Fruit fly (Drosophila melanogaster): ENCODE measurements around the gene Arglu1.

Arglu1 gene

dm6 chr2L:9947265-9947664 lies 9.3 kb upstream of the Arglu1 start, which contains the start of gene CG5853 (continued):
- TF ChIP-seq da (GFP tag; optimal IDR thresholded peaks at IDR 0.05) (no peak), HmgD (GFP tag; optimal IDR thresholded peaks at IDR 0.05) (no peak), CG34376 (GFP tag; optimal IDR thresholded peaks at IDR 0.05) (peak; percentile 63), Pdp1 (GFP tag; optimal IDR thresholded peaks at IDR 0.05) (no peak), peb (GFP tag; IDR thresholded peaks at IDR 0.05) (no peak), CrebB (tag; optimal IDR thresholded peaks at IDR 0.05) (peak; percentile 0), ssp (GFP tag; IDR thresholded peaks at IDR 0.05) (no peak), C15 (GFP tag; IDR thresholded peaks at IDR 0.05) (no peak), jing (GFP tag; optimal IDR thresholded peaks at IDR 0.05) (no peak), CG18011 (GFP tag; optimal IDR thresholded peaks at IDR 0.05) (no peak), br (optimal IDR thresholded peaks at IDR 0.05) (no peak), ab (GFP tag; optimal IDR thresholded peaks at IDR 0.05) (no peak), CG43689 (GFP tag; IDR thresholded peaks at IDR 0.05) (no peak), CG15514 (GFP tag; optimal IDR thresholded peaks at IDR 0.05) (peak; percentile 25), ap (GFP tag; IDR thresholded peaks at IDR 0.05) (no peak), unpg (GFP tag; optimal IDR thresholded peaks at IDR 0.05) (no peak), CG2889 (GFP tag; IDR thresholded peaks at IDR 0.05) (no peak), CG5180 (GFP tag; optimal IDR thresholded peaks at IDR 0.05) (no peak), CG11456 (GFP tag; IDR thresholded peaks at IDR 0.05) (no peak), sisA (GFP tag; IDR thresholded peaks at IDR 0.05) (no peak), Mrtf (GFP tag; IDR thresholded peaks at IDR 0.05) (0 out of 3 replicates have a peak, but pooled peaks have one; percentile 11), tx (GFP tag; optimal IDR thresholded peaks at IDR 0.05) (no peak), zen (tag; optimal IDR thresholded peaks at IDR 0.05) (no peak), CG4282 (GFP tag; optimal IDR thresholded peaks at IDR 0.05) (no peak), Hr39 (optimal IDR thresholded peaks at IDR 0.05) (no peak), sima (GFP tag; optimal IDR thresholded peaks at IDR 0.05) (no peak), nerfin-2 (GFP tag; IDR thresholded peaks at IDR 0.05; ENCODE audit: partially characterized antibody) (no peak), CG13894 (tag; optimal IDR thresholded peaks at IDR 0.05) (peak; percentile 83), CG18764 (GFP tag; optimal IDR thresholded peaks at IDR 0.05) (no peak), CG1792 (GFP tag; optimal IDR thresholded peaks at IDR 0.05) (no peak), btn (GFP tag; optimal IDR thresholded peaks at IDR 0.05) (no peak), ci (GFP tag; IDR thresholded peaks at IDR 0.05) (peak; percentile 62), Oaz (GFP tag; IDR thresholded peaks at IDR 0.05) (no peak), Asciz (GFP tag; optimal IDR thresholded peaks at IDR 0.05) (no peak), CG10267 (tag; optimal IDR thresholded peaks at IDR 0.05) (no peak), gsb (GFP tag; IDR thresholded peaks at IDR 0.05) (no peak), CG6175 (GFP tag; IDR thresholded peaks at IDR 0.05) (peak; percentile 53; the same call in 1 of the 3 replicates), abd-A (tag; optimal IDR thresholded peaks at IDR 0.05) (no peak), CG6272 (GFP tag; IDR thresholded peaks at IDR 0.05) (no peak), CG6854 (GFP tag; optimal IDR thresholded peaks at IDR 0.05) (no peak), esg (GFP tag; conservative IDR thresholded peaks at IDR 0.05) (no peak), H2.0 (GFP tag; IDR thresholded peaks at IDR 0.05) (no peak), stc (GFP tag; IDR thresholded peaks at IDR 0.05) (no peak), CG13424 (tag; optimal IDR thresholded peaks at IDR 0.05) (no peak), CG3995 (GFP tag; optimal IDR thresholded peaks at IDR 0.05) (peak; percentile 85), PHDP (tag; optimal IDR thresholded peaks at IDR 0.05) (peak; percentile 4), Usf (GFP tag; optimal IDR thresholded peaks at IDR 0.05) (no peak), oc (tag; optimal IDR thresholded peaks at IDR 0.05) (no peak), Dbx (GFP tag; IDR thresholded peaks at IDR 0.05) (0 out of 3 replicates have a peak, but pooled peaks have one; percentile 39), CG13287 (GFP tag; IDR thresholded peaks at IDR 0.05; ENCODE audit: partially characterized antibody) (peak; percentile 12; the same call in 1 of the 2 replicates), CG7987 (GFP tag; optimal IDR thresholded peaks at IDR 0.05) (no peak), Vsx1 (GFP tag; optimal IDR thresholded peaks at IDR 0.05) (no peak)
